Worm (Caenorhabditis elegans): ENCODE measurements around the gene sul-1.
A peak's percentile ranks its signal among the peaks of the same experiment; 100 is the strongest.

sul-1 gene

DNA sequence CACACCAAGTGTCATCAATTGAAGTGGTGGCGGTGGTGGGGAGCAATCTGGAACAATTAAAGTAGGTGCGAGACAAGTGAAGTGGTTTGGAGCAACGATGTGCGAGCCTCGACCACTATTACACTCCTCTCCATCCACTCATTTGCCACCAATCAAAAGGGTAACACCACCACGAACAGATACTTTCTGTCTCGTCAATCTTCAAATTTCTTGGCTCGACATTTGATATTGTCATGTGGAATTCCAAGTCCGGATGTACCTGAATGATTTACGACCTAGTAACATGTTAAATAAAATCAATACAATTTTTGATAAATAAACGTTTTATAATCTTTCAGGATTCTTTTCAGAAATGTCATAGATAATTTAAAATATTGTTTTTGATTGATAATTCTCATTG lies at the start of gene sul-1:
Gene sul-1 (minus strand): TSS at position 101 of the 400 bp plus-strand sequence.
- TF ChIP-seq zag-1 (tag; optimal IDR thresholded peaks at IDR 0.05) (no peak), tbx-2 (tag; optimal IDR thresholded peaks at IDR 0.05) (no peak), nfya-1 (tag; optimal IDR thresholded peaks at IDR 0.05; ENCODE audit: insufficient read depth) (no peak), nhr-28 (tag; optimal IDR thresholded peaks at IDR 0.05) (no peak), nhr-23 (tag; optimal IDR thresholded peaks at IDR 0.05) (no peak)

DNA sequence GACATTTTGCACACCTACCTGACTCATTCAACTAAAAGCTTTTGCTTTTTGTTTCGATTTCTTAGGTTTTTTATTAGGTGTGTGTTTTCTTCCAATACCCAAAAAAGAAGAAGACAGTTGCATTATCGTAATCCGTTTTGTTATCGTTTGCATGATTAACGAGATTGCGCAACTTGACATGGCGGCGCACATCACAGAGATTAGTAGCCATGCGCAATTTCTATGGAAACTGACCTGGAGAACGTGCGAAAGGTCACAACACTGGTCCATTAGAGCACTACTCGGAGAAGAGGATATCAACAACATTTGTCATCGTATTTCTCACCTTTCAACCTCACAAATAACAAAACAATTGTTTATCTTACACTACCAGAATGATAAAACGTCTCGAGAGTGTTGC lies 46.1 kb upstream of the sul-1 start:
- TF ChIP-seq eor-1 (tag; optimal IDR thresholded peaks at IDR 0.05) (no peak), elt-3 (tag; optimal IDR thresholded peaks at IDR 0.05) (no peak), elt-2 (tag; optimal IDR thresholded peaks at IDR 0.05) (no peak), nhr-67 (tag; optimal IDR thresholded peaks at IDR 0.05) (no peak), jun-1 (tag; optimal IDR thresholded peaks at IDR 0.05) (no peak), tbx-2 (tag; optimal IDR thresholded peaks at IDR 0.05) (no peak), fkh-2 (tag; optimal IDR thresholded peaks at IDR 0.05) (no peak), fkh-10 (GFP tag; optimal IDR thresholded peaks at IDR 0.05) (no peak)

ce11 chrX:3315891-3316657 lies 45.4 kb upstream of the sul-1 start:
- no peak for TF ChIP-seq lin-15B (tag; optimal IDR thresholded peaks at IDR 0.05)
- TF ChIP-seq snpc-4 (tag; optimal IDR thresholded peaks at IDR 0.05), result no peak
- TF ChIP-seq ceh-9 (tag; optimal IDR thresholded peaks at IDR 0.05), result no peak
- no peak for TF ChIP-seq sea-2 (GFP tag; optimal IDR thresholded peaks at IDR 0.05)
- TF ChIP-seq zag-1 (tag; optimal IDR thresholded peaks at IDR 0.05), result no peak
- peak; percentile 53 for TF ChIP-seq egl-5 (tag; optimal IDR thresholded peaks at IDR 0.05)
- no peak for TF ChIP-seq nhr-25 (tag; optimal IDR thresholded peaks at IDR 0.05)

DNA sequence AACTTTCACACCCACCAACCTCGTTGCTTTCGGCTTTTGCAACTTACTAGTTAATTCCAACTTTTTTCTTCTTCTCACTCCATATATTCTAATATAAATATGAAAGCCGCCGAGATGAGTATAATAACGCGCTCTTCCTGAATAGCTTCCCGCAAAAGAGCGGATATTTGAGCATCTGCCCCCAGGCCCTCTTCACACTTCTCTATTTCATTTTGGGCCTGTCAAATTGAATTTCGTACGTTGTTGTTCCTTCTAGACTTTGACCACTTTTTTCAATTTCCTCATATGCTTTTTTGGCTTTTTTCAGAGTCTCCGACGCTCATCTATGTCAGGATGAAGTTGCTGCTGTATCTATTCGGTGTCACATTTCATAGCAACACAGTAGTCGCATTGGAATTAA lies 44.3 kb upstream of the sul-1 start, which contains the start of gene ddr-2:
Gene ddr-2 (plus strand): TSS at position 301 of the 400 bp plus-strand sequence.
- TF ChIP-seq elt-2 (tag; optimal IDR thresholded peaks at IDR 0.05) (no peak), elt-1 (tag; optimal IDR thresholded peaks at IDR 0.05) (no peak), nhr-67 (tag; optimal IDR thresholded peaks at IDR 0.05) (no peak), lin-39 (tag; optimal IDR thresholded peaks at IDR 0.05) (no peak), fkh-2 (tag; optimal IDR thresholded peaks at IDR 0.05) (no peak), nhr-25 (tag; optimal IDR thresholded peaks at IDR 0.05) (no peak), ZK546.5 (tag; optimal IDR thresholded peaks at IDR 0.05) (no peak), jun-1 (tag; optimal IDR thresholded peaks at IDR 0.05) (no peak), mml-1 (tag; optimal IDR thresholded peaks at IDR 0.05) (no peak), lsy-12 (tag; optimal IDR thresholded peaks at IDR 0.05) (no peak), pha-4 (tag; optimal IDR thresholded peaks at IDR 0.05) (no peak), nhr-11 (tag; optimal IDR thresholded peaks at IDR 0.05) (no peak), egl-27 (tag; optimal IDR thresholded peaks at IDR 0.05) (no peak)

DNA sequence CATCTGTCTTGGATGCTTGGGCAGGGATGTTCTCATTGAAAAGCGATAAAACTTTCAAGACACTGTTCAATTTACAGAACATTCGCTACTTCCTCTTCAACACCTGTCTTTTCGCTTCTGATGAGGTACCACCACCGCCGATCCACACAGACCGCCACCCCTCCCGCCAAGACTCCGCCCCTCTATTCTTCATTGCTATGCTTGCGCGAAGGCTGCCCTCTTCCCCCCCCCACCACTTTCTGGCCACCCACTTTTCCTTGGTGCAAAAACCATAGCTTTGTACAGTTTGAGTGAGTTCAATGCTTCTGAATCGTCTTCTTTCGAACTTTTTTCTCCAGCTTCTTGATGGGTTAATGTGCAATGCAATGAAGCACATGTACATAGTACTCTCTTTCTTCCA lies 43.2 kb upstream of the sul-1 start:
- TF ChIP-seq pqm-1 (tag; optimal IDR thresholded peaks at IDR 0.05) (no peak), skn-1 (tag; optimal IDR thresholded peaks at IDR 0.05) (no peak), unc-62 (GFP tag; optimal IDR thresholded peaks at IDR 0.05) (no peak), ceh-16 (tag; optimal IDR thresholded peaks at IDR 0.05) (no peak), elt-3 (tag; optimal IDR thresholded peaks at IDR 0.05) (no peak), nhr-11 (tag; optimal IDR thresholded peaks at IDR 0.05) (no peak), ama-1 (optimal IDR thresholded peaks at IDR 0.05) (no peak), eor-1 (tag; optimal IDR thresholded peaks at IDR 0.05) (no peak), ztf-4 (tag; optimal IDR thresholded peaks at IDR 0.05) (no peak)

ce11 chrX:3310702-3311101 lies 40.0 kb upstream of the sul-1 start:
- no peak for TF ChIP-seq nhr-77 (tag; optimal IDR thresholded peaks at IDR 0.05)
- TF ChIP-seq tbx-2 (tag; optimal IDR thresholded peaks at IDR 0.05), result no peak
